Worm (Caenorhabditis elegans): ENCODE measurements around the gene C17C3.1.

DNA sequence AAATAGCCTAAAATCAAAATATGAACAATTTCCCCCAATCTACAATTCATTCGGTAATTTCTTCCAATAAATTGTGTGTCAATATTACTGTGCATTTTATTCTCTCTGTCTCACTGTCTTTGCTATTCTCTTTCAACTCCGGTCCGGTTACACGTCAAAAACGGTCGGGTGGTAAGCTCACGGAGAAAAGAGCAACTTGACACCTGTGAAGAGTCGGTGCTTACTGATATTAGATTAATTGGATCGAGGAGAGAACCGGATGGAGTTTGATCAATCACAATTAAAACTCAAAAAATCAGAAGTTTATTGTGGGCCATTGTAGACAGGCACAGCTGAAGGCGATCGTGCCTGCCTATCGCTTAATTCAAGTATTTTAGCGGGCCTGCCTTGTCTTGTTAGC is 4.6 kb downstream of the C17C3.1 start:
- TF ChIP-seq efl-1 (GFP tag; optimal IDR thresholded peaks at IDR 0.05) (no peak), B0019.2 (GFP tag; conservative IDR thresholded peaks at IDR 0.05) (no peak), K11D2.4 (GFP tag; IDR thresholded peaks at IDR 0.05) (no peak), lin-26 (GFP tag; IDR thresholded peaks at IDR 0.05) (peak; percentile 37; the same call in 1 of the 2 replicates), pha-4 (tag; optimal IDR thresholded peaks at IDR 0.05) (no peak)
